Fruit fly (Drosophila melanogaster) whole organism, wandering third instar larva: ENCODE results near the gene IntS6.

Experiments
- CG9705 ChIP-seq: fragments of 200-800 bp; sonication (Bioruptor generic); optimal IDR thresholded peaks from 2 replicates; lab custom pipeline; 2018; ENCODE audit warnings: missing biosample characterization, mild to moderate bottlenecking, missing genetic modification characterization
- Vsx2 ChIP-seq: fragments of 200-300, 225-300 bp; sonication (Bioruptor generic); optimal IDR thresholded peaks from 2 replicates; lab custom pipeline; 2018; ENCODE audit warnings: missing biosample characterization, missing genetic modification characterization; ENCODE audit not compliant: partially characterized antibody
- dsf ChIP-seq: sonication (Bioruptor generic); optimal IDR thresholded peaks from 2 replicates; lab custom pipeline; 2016; ENCODE audit warnings: missing biosample characterization, missing genetic modification characterization, borderline replicate concordance

DNA sequence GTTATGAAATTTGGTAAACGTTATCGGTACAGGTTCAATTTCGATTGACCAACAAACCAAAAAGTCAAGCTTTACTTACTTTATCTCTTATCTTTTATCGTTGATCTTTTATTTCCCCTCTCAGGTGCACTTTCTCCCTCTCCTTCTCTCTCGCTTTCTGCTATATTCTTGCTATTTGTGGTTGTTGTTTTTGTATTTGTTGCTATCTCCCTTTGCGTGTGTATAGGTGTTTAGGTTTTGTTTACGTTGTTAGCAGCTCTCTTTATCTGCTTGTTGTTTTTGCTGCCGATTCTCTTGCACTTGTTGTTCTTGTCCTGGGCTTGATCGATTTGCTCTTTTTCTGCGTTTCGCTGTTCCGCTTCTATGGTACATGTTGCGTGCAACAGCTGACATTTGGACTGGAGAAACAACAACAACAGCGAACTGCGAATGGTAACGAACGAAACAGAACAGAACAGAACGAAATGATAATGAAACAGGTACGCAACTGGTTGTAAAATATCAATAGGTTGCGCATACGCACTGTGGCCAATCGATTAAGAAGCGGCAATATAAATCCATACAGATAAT lies 2.7 kb downstream of the IntS6 start:
- TF ChIP-seq Vsx2 (GFP tag; lab: Kevin White, UChicago) (no peak), CG9705 (GFP tag; lab: Kevin White, UChicago) (no peak), dsf (GFP tag; lab: Kevin White, UChicago) (no peak)
